Fruit fly (Drosophila melanogaster) whole organism, embryonic: ENCODE measurements around the gene CG5861.

Experiments
- Asciz ChIP-seq: fragments of 200-800 bp; sonication (Bioruptor generic); optimal IDR thresholded peaks from 2 replicates; lab custom pipeline; 2017; ENCODE audit warnings: missing biosample characterization, mild to moderate bottlenecking, missing genetic modification characterization, missing genetic modification reagents
- CG10274 ChIP-seq: fragments of 200-800 bp; sonication (Bioruptor generic); optimal IDR thresholded peaks from 3 replicates; lab custom pipeline; 2017; ENCODE audit warnings: missing biosample characterization, mild to moderate bottlenecking, missing genetic modification characterization
- CG10565 ChIP-seq: fragments of 200-800 bp; sonication (Bioruptor generic); optimal IDR thresholded peaks from 3 replicates; lab custom pipeline; 2016; ENCODE audit warnings: missing biosample characterization, mild to moderate bottlenecking, missing genetic modification characterization
- CG12219 ChIP-seq: fragments of 200-800 bp; sonication (Bioruptor generic); optimal IDR thresholded peaks from 3 replicates; lab custom pipeline; 2018; ENCODE audit warnings: missing biosample characterization, mild to moderate bottlenecking, missing genetic modification characterization
- CG12744 ChIP-seq: fragments of 200-800 bp; sonication (Bioruptor generic); optimal IDR thresholded peaks from 2 replicates; lab custom pipeline; 2016; ENCODE audit warnings: missing biosample characterization, missing genetic modification characterization
- CG13424 ChIP-seq: fragments of 200-800 bp; sonication (Bioruptor generic); optimal IDR thresholded peaks from 2 replicates; lab custom pipeline; 2019; ENCODE audit warnings: missing biosample characterization, mild to moderate bottlenecking, missing genetic modification characterization, moderate library complexity
- CG13624 ChIP-seq: fragments of 200-800 bp; sonication (Bioruptor generic); optimal IDR thresholded peaks from 2 replicates; lab custom pipeline; 2016; ENCODE audit warnings: missing biosample characterization, missing genetic modification characterization
- CG14667 ChIP-seq: fragments of 200-800 bp; sonication (Bioruptor generic); IDR thresholded peaks from 2 replicates; pipeline ENCODE4 v1.3.6; 2022; ENCODE audit warnings: missing biosample characterization, missing genetic modification characterization
- CG15514 ChIP-seq: fragments of 200-800 bp; sonication (Bioruptor generic); optimal IDR thresholded peaks from 3 replicates; lab custom pipeline; 2017; ENCODE audit warnings: missing biosample characterization, missing genetic modification characterization, mild to moderate bottlenecking, moderate library complexity, missing genetic modification reagents
- CG17359 ChIP-seq: fragments of 200-800 bp; sonication (Bioruptor generic); optimal IDR thresholded peaks from 3 replicates; lab custom pipeline; 2018; ENCODE audit warnings: missing biosample characterization, mild to moderate bottlenecking, missing genetic modification characterization, moderate library complexity
- CG17912 ChIP-seq: fragments of 200-800 bp; sonication (Bioruptor generic); optimal IDR thresholded peaks from 2 replicates; lab custom pipeline; 2018; ENCODE audit warnings: missing biosample characterization, mild to moderate bottlenecking, missing genetic modification characterization
- CG18599 ChIP-seq: fragments of 200-800 bp; sonication (Bioruptor generic); optimal IDR thresholded peaks from 3 replicates; lab custom pipeline; 2017; ENCODE audit warnings: missing biosample characterization, missing genetic modification characterization, mild to moderate bottlenecking, moderate library complexity, missing genetic modification reagents
- CG34376 ChIP-seq: fragments of 200-800 bp; sonication (Bioruptor generic); optimal IDR thresholded peaks from 2 replicates; lab custom pipeline; 2018; ENCODE audit warnings: missing biosample characterization, mild to moderate bottlenecking, missing genetic modification characterization
- CG4282 ChIP-seq: fragments of 200-800 bp; sonication (Bioruptor generic); optimal IDR thresholded peaks from 2 replicates; lab custom pipeline; 2016; ENCODE audit warnings: missing biosample characterization, missing genetic modification characterization
- CG4617 ChIP-seq: fragments of 200-800 bp; sonication (Bioruptor generic); optimal IDR thresholded peaks from 3 replicates; lab custom pipeline; 2016; ENCODE audit warnings: missing biosample characterization, missing genetic modification characterization, borderline replicate concordance
- CG4730 ChIP-seq: fragments of 200-800 bp; sonication (Bioruptor generic); IDR thresholded peaks from 2 replicates; pipeline ENCODE4 v1.3.6; 2022; ENCODE audit warnings: missing biosample characterization, missing genetic modification characterization
- CG6854 ChIP-seq: fragments of 200-800 bp; sonication (Bioruptor generic); optimal IDR thresholded peaks from 3 replicates; lab custom pipeline; 2017; ENCODE audit warnings: missing biosample characterization, mild to moderate bottlenecking, missing genetic modification characterization
- CG7786 ChIP-seq: fragments of 200-800 bp; sonication (Bioruptor generic); optimal IDR thresholded peaks from 2 replicates; lab custom pipeline; 2016; ENCODE audit warnings: missing biosample characterization, missing genetic modification characterization
- CG8281 ChIP-seq: fragments of 200-800 bp; sonication (Bioruptor generic); optimal IDR thresholded peaks from 2 replicates; lab custom pipeline; 2018; ENCODE audit warnings: missing biosample characterization, mild to moderate bottlenecking, missing genetic modification characterization, moderate library complexity
- Dek ChIP-seq: fragments of 200-800 bp; sonication (Bioruptor generic); optimal IDR thresholded peaks from 3 replicates; lab custom pipeline; 2019; ENCODE audit warnings: missing biosample characterization, mild to moderate bottlenecking, missing genetic modification characterization, moderate library complexity
- Dll ChIP-seq: fragments of 200-800 bp; sonication (Bioruptor generic); IDR thresholded peaks from 4 replicates; pipeline ENCODE4 v1.3.6; 2022; ENCODE audit warnings: missing biosample characterization, missing genetic modification characterization; ENCODE audit not compliant: partially characterized antibody
- Fer1 ChIP-seq: fragments of 200-800 bp; sonication (Bioruptor generic); optimal IDR thresholded peaks from 2 replicates; lab custom pipeline; 2017; ENCODE audit warnings: missing biosample characterization, mild to moderate bottlenecking, missing genetic modification characterization
- Gsc ChIP-seq: fragments of 200-800 bp; sonication (Bioruptor generic); IDR thresholded peaks from 2 replicates; pipeline ENCODE4 v1.3.6; 2022; ENCODE audit warnings: missing biosample characterization, missing genetic modification characterization
- Hand ChIP-seq: fragments of 200-800 bp; sonication (Bioruptor generic); optimal IDR thresholded peaks from 2 replicates; lab custom pipeline; 2017; ENCODE audit warnings: mild to moderate bottlenecking, missing biosample characterization, missing genetic modification reagents, missing genetic modification characterization
- Max ChIP-seq: fragments of 200-800 bp; sonication (Bioruptor generic); optimal IDR thresholded peaks from 2 replicates; lab custom pipeline; 2016; ENCODE audit warnings: missing biosample characterization, mild to moderate bottlenecking, missing genetic modification characterization
- Rfx ChIP-seq: fragments of 200-800 bp; sonication (Bioruptor generic); IDR thresholded peaks from 2 replicates; pipeline ENCODE4 v1.3.6; 2022; ENCODE audit warnings: missing biosample characterization, missing genetic modification characterization
- Tbp ChIP-seq: fragments of >200 bp; optimal IDR thresholded peaks from 2 replicates; lab custom pipeline; 2018; ENCODE audit warnings: missing biosample characterization, missing genetic modification characterization
- Xrp1 ChIP-seq: fragments of 200-800 bp; sonication (Bioruptor generic); IDR thresholded peaks from 2 replicates; pipeline ENCODE4 v1.3.6; 2022; ENCODE audit warnings: missing biosample characterization, missing genetic modification characterization
- ash1 ChIP-seq: fragments of 200-800 bp; sonication (Bioruptor generic); optimal IDR thresholded peaks from 2 replicates; lab custom pipeline; 2018; ENCODE audit warnings: missing biosample characterization, mild to moderate bottlenecking, missing genetic modification characterization
- caup ChIP-seq: fragments of 200-800 bp; sonication (Bioruptor generic); optimal IDR thresholded peaks from 3 replicates; lab custom pipeline; 2017; ENCODE audit warnings: missing biosample characterization, mild to moderate bottlenecking, missing genetic modification characterization, moderate library complexity; ENCODE audit not compliant: severe bottlenecking
- chinmo ChIP-seq: fragments of 200-800 bp; sonication (Bioruptor generic); IDR thresholded peaks from 4 replicates; pipeline ENCODE4 v1.3.6; 2022; ENCODE audit warnings: missing biosample characterization, missing genetic modification characterization; ENCODE audit not compliant: partially characterized antibody
- crp ChIP-seq, 2 experiments: fragments of 200-800 bp; sonication (Bioruptor generic); optimal IDR thresholded peaks; 2 replicates in 1 of 2; 3 replicates in 1 of 2; lab custom pipeline; 2017; ENCODE audit warnings: missing biosample characterization in 2 of 2, missing genetic modification characterization in 2 of 2, mild to moderate bottlenecking in 1 of 2, moderate library complexity in 1 of 2
- ems ChIP-seq: fragments of 200-800 bp; sonication (Bioruptor generic); optimal IDR thresholded peaks from 3 replicates; lab custom pipeline; 2016; ENCODE audit warnings: missing biosample characterization, missing genetic modification characterization
- gcm ChIP-seq: fragments of 200-800 bp; sonication (Bioruptor generic); optimal IDR thresholded peaks from 2 replicates; lab custom pipeline; 2019; ENCODE audit warnings: missing biosample characterization, mild to moderate bottlenecking, missing genetic modification characterization, moderate library complexity
- gfzf ChIP-seq: fragments of 200-800 bp; sonication (Bioruptor generic); optimal IDR thresholded peaks from 2 replicates; lab custom pipeline; 2016; ENCODE audit warnings: missing biosample characterization, mild to moderate bottlenecking, missing genetic modification characterization, moderate library complexity
- grn ChIP-seq: fragments of 200-800 bp; sonication (Bioruptor generic); optimal IDR thresholded peaks from 3 replicates; lab custom pipeline; 2017; ENCODE audit warnings: missing biosample characterization, missing genetic modification characterization
- kay ChIP-seq: fragments of 200-800 bp; sonication (Bioruptor generic); optimal IDR thresholded peaks from 2 replicates; lab custom pipeline; 2016; ENCODE audit warnings: missing biosample characterization, missing genetic modification characterization
- lab ChIP-seq: fragments of 200-800 bp; sonication (Bioruptor generic); optimal IDR thresholded peaks from 3 replicates; lab custom pipeline; 2017; ENCODE audit warnings: missing biosample characterization, missing genetic modification characterization, mild to moderate bottlenecking, moderate library complexity, missing genetic modification reagents
- lbe ChIP-seq: fragments of 200-800 bp; sonication (Bioruptor generic); optimal IDR thresholded peaks from 2 replicates; lab custom pipeline; 2016; ENCODE audit warnings: missing biosample characterization, mild to moderate bottlenecking, missing genetic modification characterization
- mirr ChIP-seq: fragments of 200-800 bp; sonication (Bioruptor generic); optimal IDR thresholded peaks from 3 replicates; lab custom pipeline; 2018; ENCODE audit warnings: missing biosample characterization, mild to moderate bottlenecking, missing genetic modification characterization
- nerfin-2 ChIP-seq: fragments of 200-800 bp; sonication (Bioruptor generic); IDR thresholded peaks from 2 replicates; pipeline ENCODE4 v1.3.6; 2022; ENCODE audit warnings: missing biosample characterization, missing genetic modification characterization; ENCODE audit not compliant: partially characterized antibody
- oc ChIP-seq: fragments of 200-800 bp; sonication (Bioruptor generic); optimal IDR thresholded peaks from 2 replicates; lab custom pipeline; 2018; ENCODE audit warnings: missing biosample characterization, mild to moderate bottlenecking, missing genetic modification characterization, moderate library complexity
- org-1 ChIP-seq: fragments of 200-800 bp; sonication (Bioruptor generic); optimal IDR thresholded peaks from 2 replicates; lab custom pipeline; 2017; ENCODE audit warnings: missing biosample characterization, missing genetic modification characterization
- scrt ChIP-seq: fragments of 200-800 bp; sonication (Bioruptor generic); optimal IDR thresholded peaks from 2 replicates; lab custom pipeline; 2018; ENCODE audit warnings: missing biosample characterization, mild to moderate bottlenecking, missing genetic modification characterization, moderate library complexity
- sens ChIP-seq: fragments of 200-800 bp; sonication (Bioruptor generic); peaks from one replicate; lab custom pipeline; 2016; ENCODE audit warnings: missing biosample characterization, missing genetic modification characterization
- sim ChIP-seq: fragments of 200-800 bp; sonication (Bioruptor generic); IDR thresholded peaks from 2 replicates; pipeline ENCODE4 v1.3.6; 2022; ENCODE audit warnings: missing biosample characterization, missing genetic modification characterization
- stwl ChIP-seq: fragments of 200-800 bp; sonication (Bioruptor generic); optimal IDR thresholded peaks from 3 replicates; lab custom pipeline; 2018; ENCODE audit warnings: missing biosample characterization, mild to moderate bottlenecking, missing genetic modification characterization, moderate library complexity
- sug ChIP-seq: fragments of 200-800 bp; optimal IDR thresholded peaks from 2 replicates; lab custom pipeline; 2019; ENCODE audit warnings: missing biosample characterization, mild to moderate bottlenecking, missing genetic modification characterization, moderate library complexity
- wek ChIP-seq: fragments of 200-800 bp; sonication (Bioruptor generic); optimal IDR thresholded peaks from 3 replicates; lab custom pipeline; 2018; ENCODE audit warnings: missing biosample characterization, mild to moderate bottlenecking, missing genetic modification characterization, moderate library complexity
- zen ChIP-seq: fragments of 200-800 bp; sonication (Bioruptor generic); optimal IDR thresholded peaks from 3 replicates; lab custom pipeline; 2018; ENCODE audit warnings: missing biosample characterization, mild to moderate bottlenecking, missing genetic modification characterization, moderate library complexity

CG5861 gene

DNA sequence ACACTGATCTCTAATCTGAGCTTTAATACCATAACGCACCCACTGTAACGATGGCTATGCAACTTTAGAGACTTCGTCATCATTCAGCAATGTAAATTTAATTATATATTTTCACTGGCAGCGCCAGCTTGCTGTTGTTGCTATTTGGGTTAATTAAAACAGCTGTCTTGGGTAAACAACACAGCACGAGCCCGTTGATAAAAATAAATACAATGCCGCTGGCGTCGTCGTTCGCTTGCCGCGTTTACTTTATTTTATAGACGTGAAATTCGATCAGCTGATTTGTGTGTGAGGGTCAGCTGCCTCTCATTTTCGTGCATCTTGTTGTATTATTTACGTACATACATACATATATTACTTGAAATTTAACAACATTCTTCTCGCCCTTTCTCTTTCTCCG, 34.4 kb downstream of the CG5861 start (continued):
- TF ChIP-seq Dll (GFP tag; lab: Robert Waterston, UW) (no peak), ash1 (peak; percentile 48), gcm (no peak), Hand (peak; percentile 29), chinmo (GFP tag; lab: Robert Waterston, UW) (peak; percentile 61; the same call in 2 of the 4 replicates), crp (GFP tag; optimal IDR thresholded peaks at IDR 0.05; lab: Kevin White, UChicago) (peak in 1 of 2 experiments; percentile 78), Gsc (GFP tag; lab: Robert Waterston, UW) (no peak), CG12744 (no peak), CG14667 (no peak), CG12219 (GFP tag; lab: Kevin White, UChicago) (no peak), stwl (tag; lab: Kevin White, UChicago) (no peak), CG18599 (GFP tag; lab: Kevin White, UChicago) (peak; percentile 75), lab (GFP tag; lab: Kevin White, UChicago) (peak; percentile 80), CG4617 (GFP tag; lab: Kevin White, UChicago) (no peak), sens (peak; percentile 59), kay (GFP tag; lab: Kevin White, UChicago) (peak; percentile 6), mirr (GFP tag; lab: Kevin White, UChicago) (peak; percentile 56), oc (tag; lab: Kevin White, UChicago) (no peak), wek (GFP tag; lab: Kevin White, UChicago) (peak; percentile 54), sug (tag; lab: Kevin White, UChicago) (peak; percentile 30), CG17359 (tag; lab: Kevin White, UChicago) (peak; percentile 28), Dek (no peak), Xrp1 (GFP tag; lab: Robert Waterston, UW) (no peak), CG34376 (GFP tag; lab: Kevin White, UChicago) (peak; percentile 71), CG10565 (GFP tag; lab: Kevin White, UChicago) (no peak), caup (GFP tag; lab: Kevin White, UChicago) (peak; percentile 46), CG15514 (GFP tag; lab: Kevin White, UChicago) (peak; percentile 67), scrt (GFP tag; lab: Kevin White, UChicago) (peak; percentile 37), org-1 (GFP tag; lab: Kevin White, UChicago) (peak; percentile 20), CG4730 (no peak), sim (GFP tag; lab: Robert Waterston, UW) (no peak), CG13624 (GFP tag; lab: Kevin White, UChicago) (no peak), CG7786 (GFP tag; lab: Kevin White, UChicago) (no peak), Tbp (no peak), Max (GFP tag; lab: Kevin White, UChicago) (peak; percentile 30), CG4282 (GFP tag; lab: Kevin White, UChicago) (no peak), CG8281 (tag; lab: Kevin White, UChicago) (no peak), CG6854 (GFP tag; lab: Kevin White, UChicago) (no peak), gfzf (no peak), Fer1 (GFP tag; lab: Kevin White, UChicago) (peak; percentile 67), CG13424 (tag; lab: Kevin White, UChicago) (peak; percentile 13), Rfx (GFP tag; lab: Robert Waterston, UW) (peak; percentile 32; the same call in 1 of the 2 replicates), ems (GFP tag; lab: Kevin White, UChicago) (no peak), CG10274 (GFP tag; lab: Kevin White, UChicago) (no peak), grn (GFP tag; lab: Kevin White, UChicago) (peak; percentile 23), lbe (GFP tag; lab: Kevin White, UChicago) (peak; percentile 80), nerfin-2 (GFP tag; lab: Robert Waterston, UW) (no peak), Asciz (peak; percentile 69), zen (no peak), CG17912 (peak; percentile 48)
